Fruit fly (Drosophila melanogaster): ENCODE data around the gene CG18622.

CG18622 gene

dm6 chr3R:16987220-16987923 is at the start of gene CG18622:
TSS of gene CG18622 (minus strand) at chr3R:16987732.
- TF ChIP-seq fd85E (GFP tag; optimal IDR thresholded peaks at IDR 0.05) (no peak), lz (GFP tag; optimal IDR thresholded peaks at IDR 0.05) (no peak), CG6276 (GFP tag; optimal IDR thresholded peaks at IDR 0.05) (peak; percentile 48), CG16779 (tag; optimal IDR thresholded peaks at IDR 0.05) (peak; percentile 4), CG8119 (GFP tag; IDR thresholded peaks at IDR 0.05) (peak; percentile 13; the same call in 1 of the 3 replicates), CG32006 (GFP tag; optimal IDR thresholded peaks at IDR 0.05) (peak; percentile 43), cyc (GFP tag; optimal IDR thresholded peaks at IDR 0.05) (no peak), Ets21C (GFP tag; optimal IDR thresholded peaks at IDR 0.05) (no peak), eg (GFP tag; IDR thresholded peaks at IDR 0.05) (no peak; the same call in 1 of the 3 replicates)

dm6 chr3R:17035945-17036344 is 48.4 kb upstream of the CG18622 start, which contains the start of gene CG4009:
TSS of gene CG4009 (minus strand) at chr3R:17036045.
- TF ChIP-seq CG11294 (GFP tag; IDR thresholded peaks at IDR 0.05) (no peak), cyc (GFP tag; optimal IDR thresholded peaks at IDR 0.05) (no peak), net (GFP tag; optimal IDR thresholded peaks at IDR 0.05) (no peak), CG15336 (GFP tag; IDR thresholded peaks at IDR 0.05) (no peak), salr (GFP tag; optimal IDR thresholded peaks at IDR 0.05) (no peak), CG3919 (GFP tag; optimal IDR thresholded peaks at IDR 0.05) (no peak), Sox15 (GFP tag; optimal IDR thresholded peaks at IDR 0.05) (no peak), Smox (GFP tag; optimal IDR thresholded peaks at IDR 0.05) (no peak), CG6854 (GFP tag; optimal IDR thresholded peaks at IDR 0.05) (no peak), CG3032 (tag; optimal IDR thresholded peaks at IDR 0.05) (no peak), fd85E (GFP tag; optimal IDR thresholded peaks at IDR 0.05) (no peak), CG32006 (GFP tag; optimal IDR thresholded peaks at IDR 0.05) (no peak), CG6163 (GFP tag; IDR thresholded peaks at IDR 0.05) (no peak), CG31627 (GFP tag; optimal IDR thresholded peaks at IDR 0.05) (no peak), fkh (GFP tag; optimal IDR thresholded peaks at IDR 0.05) (no peak), CG1621 (tag; optimal IDR thresholded peaks at IDR 0.05) (no peak)

- TF ChIP-seq CG34406 (GFP tag; optimal IDR thresholded peaks at IDR 0.05) (no peak), dac (GFP tag; optimal IDR thresholded peaks at IDR 0.05) (no peak), CG3032 (tag; optimal IDR thresholded peaks at IDR 0.05) (no peak), lz (GFP tag; optimal IDR thresholded peaks at IDR 0.05) (no peak), CG6854 (GFP tag; optimal IDR thresholded peaks at IDR 0.05) (no peak), Hr39 (GFP tag; optimal IDR thresholded peaks at IDR 0.05) (no peak), CG11902 (GFP tag; optimal IDR thresholded peaks at IDR 0.05) (no peak), topi (GFP tag; optimal IDR thresholded peaks at IDR 0.05) (no peak), ss (GFP tag; optimal IDR thresholded peaks at IDR 0.05) (no peak), pdm3 (GFP tag; optimal IDR thresholded peaks at IDR 0.05) (no peak), Smox (GFP tag; optimal IDR thresholded peaks at IDR 0.05) (no peak), svp (GFP tag) (no peak), Sox14 (GFP tag; optimal IDR thresholded peaks at IDR 0.05) (no peak)
These were observed 44.0 kb upstream of the CG18622 start, which contains the start of gene CG31268 for dm6 chr3R:17031502-17031901. TSS of gene CG31268 (plus strand) at chr3R:17031802.

- TF ChIP-seq CG7368 (GFP tag; optimal IDR thresholded peaks at IDR 0.05) (peak; percentile 12), cyc (GFP tag; optimal IDR thresholded peaks at IDR 0.05) (no peak), CG6276 (GFP tag; optimal IDR thresholded peaks at IDR 0.05) (no peak)
These were observed 42.3 kb upstream of the CG18622 start for dm6 chr3R:17029796-17030195.

- TF ChIP-seq CG31627 (GFP tag; optimal IDR thresholded peaks at IDR 0.05) (no peak), Met (GFP tag; optimal IDR thresholded peaks at IDR 0.05) (no peak), CG16779 (tag; optimal IDR thresholded peaks at IDR 0.05) (no peak), CG3032 (tag; optimal IDR thresholded peaks at IDR 0.05) (no peak), CG6808 (GFP tag; optimal IDR thresholded peaks at IDR 0.05) (no peak), Smox (GFP tag; optimal IDR thresholded peaks at IDR 0.05) (no peak), CG11762 (GFP tag; optimal IDR thresholded peaks at IDR 0.05; ENCODE audit: insufficient read depth) (no peak), CG11902 (GFP tag; optimal IDR thresholded peaks at IDR 0.05) (no peak), CG8632 (GFP tag; optimal IDR thresholded peaks at IDR 0.05) (no peak), topi (GFP tag; optimal IDR thresholded peaks at IDR 0.05) (no peak), CG1621 (tag; optimal IDR thresholded peaks at IDR 0.05) (no peak), OdsH (GFP tag; optimal IDR thresholded peaks at IDR 0.05) (no peak), eg (GFP tag; IDR thresholded peaks at IDR 0.05) (no peak), Eip93F (GFP tag; optimal IDR thresholded peaks at IDR 0.05) (no peak), lz (GFP tag; optimal IDR thresholded peaks at IDR 0.05) (no peak)
These were observed 40.9 kb upstream of the CG18622 start, which contains the start of gene CG5225 for dm6 chr3R:17028393-17028792. TSS of gene CG5225 (plus strand) at chr3R:17028693.

Measured in whole organism, prepupa.